Worm (Caenorhabditis elegans): ENCODE measurements around the gene efr-3.

Gene efr-3

DNA sequence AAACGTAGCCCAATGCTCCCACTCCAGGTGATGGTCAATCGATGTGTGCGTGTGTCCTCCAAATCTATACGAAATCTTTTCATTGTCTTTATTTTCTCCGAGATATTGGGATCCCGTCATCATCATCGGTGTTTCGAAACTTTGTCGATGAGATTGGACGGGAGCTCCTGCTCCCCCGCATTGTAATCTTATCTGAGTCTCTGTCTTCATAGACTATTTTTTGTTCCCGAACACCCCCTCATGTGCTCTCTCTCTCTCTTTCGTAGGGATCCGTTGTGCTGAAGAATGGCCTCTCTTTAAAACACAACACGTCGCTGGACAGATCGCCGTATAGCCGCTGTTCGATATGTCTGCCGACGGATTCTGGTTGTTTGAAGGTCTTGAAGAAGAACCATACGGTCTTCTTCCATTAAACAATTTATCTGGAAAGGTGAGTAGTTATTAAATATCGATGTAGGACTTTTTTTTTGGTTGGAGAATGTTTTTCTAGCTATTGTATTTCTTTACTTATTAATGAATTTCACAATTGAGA, 17.7 kb downstream of the efr-3 start, which contains the start of gene C29F5.1 (continued):
- TF ChIP-seq unc-130 (tag; optimal IDR thresholded peaks at IDR 0.05) = no peak
- peak; percentile 89 for TF ChIP-seq lin-14 (GFP tag; optimal IDR thresholded peaks at IDR 0.05)
- TF ChIP-seq lsy-2 (tag; optimal IDR thresholded peaks at IDR 0.05) = peak in 1 of 2 experiments; percentile 2
- no peak for TF ChIP-seq lin-35 (GFP tag; optimal IDR thresholded peaks at IDR 0.05)
- TF ChIP-seq C16A3.4 (tag; optimal IDR thresholded peaks at IDR 0.05) = no peak
- TF ChIP-seq unc-86 (tag; optimal IDR thresholded peaks at IDR 0.05) = no peak
- peak; percentile 20 for TF ChIP-seq snu-23 (GFP tag; optimal IDR thresholded peaks at IDR 0.05)
- peak; percentile 43 for TF ChIP-seq nhr-71 (tag; optimal IDR thresholded peaks at IDR 0.05)
- no peak for TF ChIP-seq mep-1 (tag; optimal IDR thresholded peaks at IDR 0.05)
- TF ChIP-seq egl-13 (tag; optimal IDR thresholded peaks at IDR 0.05) = no peak
- no peak for TF ChIP-seq nhr-84 (tag; optimal IDR thresholded peaks at IDR 0.05)
- TF ChIP-seq hpl-2 (GFP tag; optimal IDR thresholded peaks at IDR 0.05) = no peak
- no peak for TF ChIP-seq dpl-1 (GFP tag; optimal IDR thresholded peaks at IDR 0.05)
- peak; percentile 34 for TF ChIP-seq dsc-1 (tag; optimal IDR thresholded peaks at IDR 0.05)
- no peak for TF ChIP-seq nhr-90 (tag; optimal IDR thresholded peaks at IDR 0.05; ENCODE audit: poor library complexity)
- TF ChIP-seq isw-1 (GFP tag; IDR thresholded peaks at IDR 0.05) = no peak
- no peak for TF ChIP-seq ceh-88 (GFP tag; IDR thresholded peaks at IDR 0.05)
- no peak for TF ChIP-seq nhr-19 (GFP tag; conservative IDR thresholded peaks at IDR 0.05)

DNA sequence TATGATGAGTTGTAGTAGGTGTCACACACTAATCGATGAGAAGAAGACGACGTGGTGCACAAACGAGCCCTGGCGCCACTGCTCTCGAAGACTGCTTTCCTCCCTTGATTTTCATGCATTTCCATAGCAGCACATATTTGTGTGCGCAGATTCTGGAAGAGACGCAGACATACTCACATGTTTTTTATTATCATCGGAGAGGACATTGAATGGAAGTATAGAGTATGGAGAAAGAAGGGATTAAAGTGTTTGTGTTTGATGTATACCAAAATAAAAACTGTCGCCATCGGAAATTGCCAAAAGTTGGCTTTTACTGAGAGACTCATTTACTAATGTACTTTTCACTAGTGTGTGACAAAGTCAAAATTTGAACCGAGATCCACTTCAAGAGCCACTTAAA, 26.7 kb downstream of the efr-3 start, which contains the start of gene mps-1:
mps-1 (minus strand) TSS at position 101 of the 400 bp plus-strand sequence.
- no peak for TF ChIP-seq tbx-2 (tag; optimal IDR thresholded peaks at IDR 0.05)
- no peak for TF ChIP-seq hlh-4 (tag; optimal IDR thresholded peaks at IDR 0.05)
- TF ChIP-seq nhr-237 (tag; optimal IDR thresholded peaks at IDR 0.05) = no peak
- peak; percentile 27 for TF ChIP-seq dsc-1 (tag; optimal IDR thresholded peaks at IDR 0.05)
- TF ChIP-seq fkh-8 (tag; optimal IDR thresholded peaks at IDR 0.05) = peak; percentile 51

DNA sequence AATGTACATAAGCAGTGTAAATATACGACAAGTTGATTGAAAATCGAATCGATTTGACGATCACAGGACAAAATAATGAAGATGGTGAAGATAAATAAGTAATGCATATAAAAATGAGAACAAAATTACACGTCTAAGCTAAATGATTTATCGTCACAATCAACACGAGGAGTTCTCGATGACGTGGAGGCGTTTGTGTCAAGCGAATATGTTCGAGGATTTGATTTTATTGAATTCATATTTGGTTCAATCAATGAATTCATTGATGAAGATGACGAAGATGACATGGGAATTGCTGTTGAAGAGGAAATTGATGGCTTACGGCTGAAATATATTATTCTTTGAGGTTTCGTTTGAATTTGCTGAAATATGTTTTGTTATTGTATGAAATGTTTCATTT, 28.4 kb downstream of the efr-3 start, which contains the start of gene nyn-3:
nyn-3 (minus strand) TSS at position 101 of the 400 bp plus-strand sequence.
- no peak for TF ChIP-seq sup-37 (GFP tag; optimal IDR thresholded peaks at IDR 0.05)

DNA sequence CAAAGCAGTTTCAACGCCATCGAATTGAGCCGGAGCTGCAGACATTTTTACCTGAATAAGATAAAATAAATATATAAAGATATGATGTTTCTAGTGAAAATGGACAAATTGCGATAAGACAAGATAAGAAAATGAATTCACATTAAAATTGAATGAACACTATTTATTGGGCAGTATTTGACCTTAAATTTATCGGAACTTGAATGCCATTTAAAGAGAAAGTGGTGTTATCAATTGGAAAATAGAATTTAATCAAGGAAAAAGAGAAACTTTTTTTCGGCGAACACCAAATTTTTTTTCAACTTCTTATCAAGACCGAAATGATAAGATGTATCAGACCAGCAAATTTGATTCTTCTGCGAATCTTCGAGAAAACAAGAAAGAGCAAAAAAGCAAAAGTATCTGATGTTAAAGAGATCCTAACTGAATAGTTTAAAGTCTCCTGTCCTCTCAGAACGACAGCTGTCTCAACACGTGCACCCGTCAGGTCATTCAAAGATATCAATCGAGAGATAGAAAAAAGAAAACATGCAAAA, 30.8 kb downstream of the efr-3 start, which contains the start of gene upb-1:
upb-1 (minus strand) TSS at position 51 of the 536 bp plus-strand sequence.
- peak; percentile 82 for TF ChIP-seq nhr-71 (tag; optimal IDR thresholded peaks at IDR 0.05)
- TF ChIP-seq unc-130 (tag; optimal IDR thresholded peaks at IDR 0.05) = peak; percentile 39
- TF ChIP-seq ceh-63 (GFP tag; optimal IDR thresholded peaks at IDR 0.05) = no peak
- no peak for TF ChIP-seq jun-1 (tag; optimal IDR thresholded peaks at IDR 0.05)
- TF ChIP-seq elt-2 (tag; optimal IDR thresholded peaks at IDR 0.05) = peak; percentile 32
- TF ChIP-seq nhr-28 (tag; optimal IDR thresholded peaks at IDR 0.05) = no peak
- TF ChIP-seq blmp-1 (tag; optimal IDR thresholded peaks at IDR 0.05) = peak; percentile 52
- no peak for TF ChIP-seq zag-1 (tag; optimal IDR thresholded peaks at IDR 0.05)
- TF ChIP-seq C16A3.4 (tag; optimal IDR thresholded peaks at IDR 0.05) = no peak
- no peak for TF ChIP-seq alr-1 (tag; optimal IDR thresholded peaks at IDR 0.05; ENCODE audit: borderline replicate concordance)
- TF ChIP-seq sup-37 (GFP tag; optimal IDR thresholded peaks at IDR 0.05) = no peak
- TF ChIP-seq sox-4 (tag; optimal IDR thresholded peaks at IDR 0.05) = no peak
- TF ChIP-seq efl-1 (optimal IDR thresholded peaks at IDR 0.05) = peak in 1 of 2 experiments; percentile 24
- no peak for TF ChIP-seq efl-1 (GFP tag; optimal IDR thresholded peaks at IDR 0.05 in 1 of 2)
- no peak for TF ChIP-seq ceh-82 (tag; optimal IDR thresholded peaks at IDR 0.05)
- no peak for TF ChIP-seq ces-1 (GFP tag; optimal IDR thresholded peaks at IDR 0.05)
- TF ChIP-seq lin-39 (tag; optimal IDR thresholded peaks at IDR 0.05) = no peak
- no peak for TF ChIP-seq hlh-17 (GFP tag; optimal IDR thresholded peaks at IDR 0.05; ENCODE audit: borderline replicate concordance)
- no peak for TF ChIP-seq tbx-2 (tag; optimal IDR thresholded peaks at IDR 0.05)
- peak; percentile 21 for TF ChIP-seq mep-1 (tag; optimal IDR thresholded peaks at IDR 0.05)
- no peak for TF ChIP-seq lin-35 (GFP tag; optimal IDR thresholded peaks at IDR 0.05)
- no peak for TF ChIP-seq ceh-90 (tag; optimal IDR thresholded peaks at IDR 0.05)
- TF ChIP-seq nhr-20 (tag; optimal IDR thresholded peaks at IDR 0.05) = peak; percentile 52
- TF ChIP-seq irx-1 (tag; optimal IDR thresholded peaks at IDR 0.05) = no peak
- no peak for TF ChIP-seq fkh-4 (tag; optimal IDR thresholded peaks at IDR 0.05; ENCODE audit: borderline replicate concordance)
- TF ChIP-seq lsy-2 (tag; optimal IDR thresholded peaks at IDR 0.05) = peak; percentile 42 to 67
- peak; percentile 7 for TF ChIP-seq swsn-7 (tag; optimal IDR thresholded peaks at IDR 0.05)
- no peak for TF ChIP-seq skn-1 (tag; optimal IDR thresholded peaks at IDR 0.05)
- no peak for TF ChIP-seq F16B12.6 (tag; optimal IDR thresholded peaks at IDR 0.05)
- TF ChIP-seq rnt-1 (tag; optimal IDR thresholded peaks at IDR 0.05) = peak; percentile 62
- no peak for TF ChIP-seq ets-5 (GFP tag; IDR thresholded peaks at IDR 0.05)

Data from whole organism, L1 larva.